Worm (Caenorhabditis elegans) whole organism, L4 larva: ENCODE data around the gene usp-46.

Experiments used
- F10B5.3 ChIP-seq: sonication (generic microtip); optimal IDR thresholded peaks from 2 replicates; lab custom pipeline; 2016; ENCODE audit warnings: mild to moderate bottlenecking, missing genetic modification characterization, missing compliant biosample characterization
- F37D6.2 ChIP-seq: sonication (generic microtip); optimal IDR thresholded peaks from 2 replicates; lab custom pipeline; 2016; ENCODE audit warnings: mild to moderate bottlenecking, missing genetic modification characterization, missing compliant biosample characterization
- F49E8.2 ChIP-seq: sonication (generic microtip); optimal IDR thresholded peaks from 2 replicates; lab custom pipeline; 2016; ENCODE audit warnings: missing compliant biosample characterization, mild to moderate bottlenecking, missing genetic modification characterization, borderline replicate concordance
- T20F7.1 ChIP-seq: fragments of 200-800 bp; sonication (Bioruptor generic); optimal IDR thresholded peaks from 2 replicates; lab custom pipeline; 2018; ENCODE audit warnings: mild to moderate bottlenecking, missing genetic modification characterization, missing compliant biosample characterization
- T26A8.4 ChIP-seq: fragments of 200-800 bp; sonication (Bioruptor generic); IDR thresholded peaks from 2 replicates; pipeline ENCODE4 v1.3.6; 2022; ENCODE audit warnings: missing genetic modification characterization, missing compliant biosample characterization
- Y105C5A.15 ChIP-seq: fragments of 200-800 bp; sonication (Bioruptor generic); IDR thresholded peaks from 2 replicates; pipeline ENCODE4 v1.3.6; 2022; ENCODE audit warnings: missing genetic modification characterization, missing compliant biosample characterization
- Y48G9A.11 ChIP-seq: fragments of 200-800 bp; sonication (Bioruptor generic); IDR thresholded peaks from 2 replicates; pipeline ENCODE4 v1.3.6; 2022; ENCODE audit warnings: missing genetic modification reagents, missing genetic modification characterization, missing compliant biosample characterization
- Y5F2A.4 ChIP-seq: fragments of 200-800 bp; sonication (Bioruptor generic); optimal IDR thresholded peaks from 2 replicates; lab custom pipeline; 2018; ENCODE audit warnings: mild to moderate bottlenecking, missing genetic modification characterization, missing compliant biosample characterization
- ZK337.2 ChIP-seq: fragments of 200-800 bp; sonication (Bioruptor generic); IDR thresholded peaks from 2 replicates; pipeline ENCODE4 v1.3.6; 2022; ENCODE audit warnings: missing genetic modification reagents, missing genetic modification characterization, missing compliant biosample characterization
- ZK546.5 ChIP-seq, 2 experiments: sonication (generic microtip); optimal IDR thresholded peaks; 2 replicates each; lab custom pipeline; 2017; ENCODE audit warnings: missing biosample characterization in 2 of 2, missing genetic modification characterization in 2 of 2
- aly-2 ChIP-seq: sonication (generic microtip); optimal IDR thresholded peaks from 2 replicates; lab custom pipeline; 2018; ENCODE audit warnings: missing biosample characterization, missing genetic modification characterization
- ceh-62 ChIP-seq: sonication (generic microtip); optimal IDR thresholded peaks from 2 replicates; lab custom pipeline; 2017; ENCODE audit warnings: missing biosample characterization, missing genetic modification characterization
- ces-1 ChIP-seq: fragments of 150-350 bp; sonication (generic microtip); optimal IDR thresholded peaks from 4 replicates; lab custom pipeline; 2014; ENCODE audit warnings: missing biosample characterization, missing genetic modification reagents, missing genetic modification characterization
- cey-2 ChIP-seq: sonication (generic microtip); optimal IDR thresholded peaks from 3 replicates; lab custom pipeline; 2017; ENCODE audit warnings: missing genetic modification characterization, mild to moderate bottlenecking, missing compliant biosample characterization, antibody characterized with exemption, borderline replicate concordance; ENCODE audit not compliant: insufficient read depth
- daf-12 ChIP-seq: fragments of 150-350 bp; optimal IDR thresholded peaks from 2 replicates; lab custom pipeline; 2014; ENCODE audit warnings: missing biosample characterization, missing genetic modification reagents, missing genetic modification characterization
- dmd-8 ChIP-seq: fragments of 200-800 bp; sonication (Bioruptor generic); IDR thresholded peaks from 2 replicates; pipeline ENCODE4 v1.3.6; 2022; ENCODE audit warnings: missing genetic modification characterization, missing compliant biosample characterization
- dmd-9 ChIP-seq: fragments of 200-800 bp; sonication (Bioruptor generic); IDR thresholded peaks from 2 replicates; pipeline ENCODE4 v1.3.6; 2022; ENCODE audit warnings: missing genetic modification reagents, missing genetic modification characterization, missing compliant biosample characterization
- duxl-1 ChIP-seq: sonication (generic microtip); optimal IDR thresholded peaks from 2 replicates; lab custom pipeline; 2016; ENCODE audit warnings: mild to moderate bottlenecking, missing genetic modification characterization, moderate library complexity, missing compliant biosample characterization; ENCODE audit not compliant: poor library complexity
- dve-1 ChIP-seq: sonication (generic microtip); optimal IDR thresholded peaks from 2 replicates; lab custom pipeline; 2017; ENCODE audit warnings: antibody characterized with exemption, mild to moderate bottlenecking, missing genetic modification characterization, missing compliant biosample characterization; ENCODE audit not compliant: insufficient read depth
- fkh-10 ChIP-seq: fragments of 150-350 bp; optimal IDR thresholded peaks from 2 replicates; lab custom pipeline; 2014; ENCODE audit warnings: missing biosample characterization, missing genetic modification reagents, missing genetic modification characterization
- hif-1 ChIP-seq, 2 experiments: sonication (generic microtip); optimal IDR thresholded peaks; 2 replicates each; lab custom pipeline; 2016 to 2017; ENCODE audit warnings: missing compliant biosample characterization in 2 of 2, missing genetic modification characterization in 2 of 2, missing genetic modification reagents in 2 of 2, missing genotype in 2 of 2, mild to moderate bottlenecking in 1 of 2
- hmg-1.1 ChIP-seq: fragments of 200-800 bp; sonication (Bioruptor generic); IDR thresholded peaks from 2 replicates; pipeline ENCODE4 v1.3.6; 2022; ENCODE audit warnings: missing genetic modification reagents, missing genetic modification characterization, missing compliant biosample characterization
- jun-1 ChIP-seq: fragments of 150-350 bp; optimal IDR thresholded peaks from 2 replicates; lab custom pipeline; 2014; ENCODE audit warnings: missing biosample characterization, missing genetic modification reagents, missing genetic modification characterization
- lim-7 ChIP-seq: fragments of 200-800 bp; sonication (Bioruptor generic); IDR thresholded peaks from 2 replicates; pipeline ENCODE4 v1.3.6; 2022; ENCODE audit warnings: missing genetic modification characterization, missing compliant biosample characterization
- lin-1 ChIP-seq: fragments of 200-800 bp; sonication (Bioruptor generic); IDR thresholded peaks from 2 replicates; pipeline ENCODE4 v1.3.6; 2022; ENCODE audit warnings: missing genetic modification reagents, missing genetic modification characterization, missing compliant biosample characterization
- lin-13 ChIP-seq: fragments of 150-350 bp; optimal IDR thresholded peaks from 2 replicates; lab custom pipeline; 2014; ENCODE audit warnings: missing biosample characterization, missing genetic modification reagents, missing genetic modification characterization
- lir-3 ChIP-seq: sonication (generic microtip); optimal IDR thresholded peaks from 2 replicates; lab custom pipeline; 2016; ENCODE audit warnings: mild to moderate bottlenecking, missing genetic modification characterization, missing compliant biosample characterization
- lsy-2 ChIP-seq, 2 experiments: fragments of 150-350 bp in 1 of 2; sonication (generic microtip) in 1 of 2; optimal IDR thresholded peaks; 2 replicates each; lab custom pipeline; 2014 to 2017; ENCODE audit warnings: missing biosample characterization in 2 of 2, missing genetic modification characterization in 2 of 2
- mdl-1 ChIP-seq, 2 experiments: fragments of 150-350 bp in 1 of 2; sonication (generic microtip) in 1 of 2; optimal IDR thresholded peaks; 2 replicates each; lab custom pipeline; 2014 to 2017; ENCODE audit warnings: missing biosample characterization in 2 of 2, missing genetic modification characterization in 2 of 2
- mes-2 ChIP-seq: sonication (generic microtip); optimal IDR thresholded peaks from 2 replicates; lab custom pipeline; 2016; ENCODE audit warnings: missing genotype, mild to moderate bottlenecking, missing genetic modification characterization, missing compliant biosample characterization; ENCODE audit not compliant: poor library complexity, severe bottlenecking
- mxl-3 ChIP-seq: fragments of 200-800 bp; sonication (Bioruptor generic); optimal IDR thresholded peaks from 2 replicates; lab custom pipeline; 2018; ENCODE audit warnings: mild to moderate bottlenecking, missing genetic modification characterization, missing compliant biosample characterization
- nhr-10 ChIP-seq: fragments of 150-350 bp; optimal IDR thresholded peaks from 2 replicates; lab custom pipeline; 2014; ENCODE audit warnings: missing biosample characterization, missing genetic modification characterization
- nhr-237 ChIP-seq: sonication (generic microtip); optimal IDR thresholded peaks from 2 replicates; lab custom pipeline; 2017; ENCODE audit warnings: missing biosample characterization, missing genetic modification characterization
- nhr-28 ChIP-seq: fragments of 150-350 bp; optimal IDR thresholded peaks from 2 replicates; lab custom pipeline; 2014; ENCODE audit warnings: missing biosample characterization, missing genetic modification characterization
- nhr-41 ChIP-seq: fragments of 200-800 bp; sonication (Bioruptor generic); IDR thresholded peaks from 2 replicates; pipeline ENCODE4 v1.3.6; 2022; ENCODE audit warnings: missing genetic modification reagents, missing genetic modification characterization, missing compliant biosample characterization
- nhr-42 ChIP-seq: fragments of 200-800 bp; sonication (Bioruptor generic); IDR thresholded peaks from 2 replicates; pipeline ENCODE4 v1.3.6; 2022; ENCODE audit warnings: missing genetic modification characterization, missing compliant biosample characterization
- nhr-6 ChIP-seq: fragments of 150-350 bp; optimal IDR thresholded peaks from 2 replicates; lab custom pipeline; 2014; ENCODE audit warnings: missing biosample characterization, missing genetic modification characterization
- pqm-1 ChIP-seq: sonication (generic microtip); optimal IDR thresholded peaks from 2 replicates; lab custom pipeline; 2017; ENCODE audit warnings: missing biosample characterization, missing genetic modification characterization
- saeg-2 ChIP-seq: fragments of 200-800 bp; sonication (Bioruptor generic); IDR thresholded peaks from 2 replicates; pipeline ENCODE4 v1.3.6; 2022; ENCODE audit warnings: missing genetic modification reagents, missing genetic modification characterization, missing compliant biosample characterization
- snpc-1.2 ChIP-seq: fragments of 200-800 bp; sonication (Bioruptor generic); IDR thresholded peaks from 2 replicates; pipeline ENCODE4 v1.3.6; 2022; ENCODE audit warnings: missing genetic modification reagents, missing genetic modification characterization, missing compliant biosample characterization
- zag-1 ChIP-seq: fragments of 150-350 bp; optimal IDR thresholded peaks from 2 replicates; lab custom pipeline; 2014; ENCODE audit warnings: missing biosample characterization, missing genetic modification characterization
- zfp-3 ChIP-seq: fragments of 200-800 bp; sonication (Bioruptor generic); conservative IDR thresholded peaks from 2 replicates; pipeline ENCODE4 v1.3.6; 2022; ENCODE audit warnings: missing genetic modification reagents, missing genetic modification characterization, missing compliant biosample characterization
- zip-2 ChIP-seq: fragments of 150-350 bp; optimal IDR thresholded peaks from 2 replicates; lab custom pipeline; 2014; ENCODE audit warnings: missing biosample characterization, missing genetic modification characterization
- ztf-7 ChIP-seq: fragments of 150-350 bp; optimal IDR thresholded peaks from 2 replicates; lab custom pipeline; 2014; ENCODE audit warnings: missing biosample characterization, missing genetic modification characterization

Gene usp-46

ce11 chrIII:9752852-9753251, 23.6 kb upstream of the usp-46 start, which contains the start of gene ech-6 (continued):
- no peak for TF ChIP-seq zip-2 (tag; lab: Kevin White, UChicago)
- TF ChIP-seq jun-1 (tag; lab: Kevin White, UChicago) = no peak
- no peak for TF ChIP-seq ZK546.5 (tag; optimal IDR thresholded peaks at IDR 0.05; lab: Kevin White, UChicago)
- no peak for TF ChIP-seq duxl-1 (tag; lab: Kevin White, UChicago)
- no peak for TF ChIP-seq T20F7.1 (GFP tag; lab: Kevin White, UChicago)
- TF ChIP-seq nhr-237 (tag; lab: Kevin White, UChicago) = no peak
- TF ChIP-seq snpc-1.2 (GFP tag; lab: Robert Waterston, UW) = no peak
- TF ChIP-seq nhr-10 (tag; lab: Kevin White, UChicago) = no peak
- TF ChIP-seq F37D6.2 = no peak
- peak; percentile 11 for TF ChIP-seq pqm-1
- peak; percentile 83 for TF ChIP-seq dve-1 (tag; lab: Kevin White, UChicago)
- no peak for TF ChIP-seq nhr-42
- TF ChIP-seq mes-2 = peak; percentile 1
- no peak for TF ChIP-seq zfp-3 (GFP tag; lab: Robert Waterston, UW)
- TF ChIP-seq fkh-10 = no peak
- TF ChIP-seq ZK337.2 (GFP tag; lab: Robert Waterston, UW) = no peak
- TF ChIP-seq Y105C5A.15 (GFP tag; lab: Robert Waterston, UW) = no peak
- TF ChIP-seq nhr-28 (tag; lab: Kevin White, UChicago) = peak; percentile 11
- peak in 1 of 2 experiments; percentile 71 for TF ChIP-seq lsy-2 (tag; optimal IDR thresholded peaks at IDR 0.05; lab: Kevin White, UChicago)
- TF ChIP-seq saeg-2 (GFP tag; lab: Robert Waterston, UW) = no peak
- TF ChIP-seq lin-1 (GFP tag; lab: Robert Waterston, UW) = 0 out of 2 replicates have a peak, but pooled peaks have one; percentile 29
- TF ChIP-seq mxl-3 (GFP tag; lab: Kevin White, UChicago) = no peak
- TF ChIP-seq aly-2 = no peak
- no peak for TF ChIP-seq Y48G9A.11 (GFP tag; lab: Robert Waterston, UW)
- no peak for TF ChIP-seq nhr-41 (GFP tag; lab: Robert Waterston, UW)
- no peak for TF ChIP-seq T26A8.4 (GFP tag; lab: Robert Waterston, UW)
- no peak for TF ChIP-seq nhr-6 (tag; lab: Kevin White, UChicago)
- no peak for TF ChIP-seq mdl-1 (tag; optimal IDR thresholded peaks at IDR 0.05; lab: Kevin White, UChicago)
- peak in 1 of 2 experiments; percentile 42 for TF ChIP-seq hif-1 (tag; optimal IDR thresholded peaks at IDR 0.05; lab: Kevin White, UChicago)
- no peak for TF ChIP-seq cey-2
- TF ChIP-seq lim-7 (GFP tag; lab: Robert Waterston, UW) = no peak
- TF ChIP-seq F10B5.3 (tag; lab: Kevin White, UChicago) = no peak
- no peak for TF ChIP-seq zag-1 (tag; lab: Kevin White, UChicago)
- TF ChIP-seq dmd-8 (GFP tag; lab: Robert Waterston, UW) = no peak
- no peak for TF ChIP-seq ceh-62 (tag; lab: Kevin White, UChicago)
- no peak for TF ChIP-seq F49E8.2 (tag; lab: Kevin White, UChicago)
- no peak for TF ChIP-seq daf-12 (tag; lab: Kevin White, UChicago)
- no peak for TF ChIP-seq dmd-9
- no peak for TF ChIP-seq ztf-7 (tag; lab: Kevin White, UChicago)
- no peak for TF ChIP-seq Y5F2A.4 (GFP tag; lab: Kevin White, UChicago)
- peak; percentile 11; the same call in 1 of the 2 replicates for TF ChIP-seq hmg-1.1 (GFP tag; lab: Robert Waterston, UW)
- no peak for TF ChIP-seq lir-3 (tag; lab: Kevin White, UChicago)
- no peak for TF ChIP-seq ces-1
- no peak for TF ChIP-seq lin-13 (GFP tag; lab: Kevin White, UChicago)
